Worm (Caenorhabditis elegans): Measurements from ENCODE around the gene Y37B11A.3.

Y37B11A.3 gene

ce11 chrIII:5806720-5807119 is 21.6 kb upstream of the Y37B11A.3 start, which contains the start of gene R12B2.2:
Gene R12B2.2, plus strand, starts transcription at chrIII:5807020.
- no peak for TF ChIP-seq unc-62 (GFP tag; optimal IDR thresholded peaks at IDR 0.05)

- TF ChIP-seq unc-62 (GFP tag; optimal IDR thresholded peaks at IDR 0.05) = no peak
Observed at ce11 chrIII:5805273-5805672, 20.1 kb upstream of the Y37B11A.3 start, which contains the start of gene R12B2.3. Gene R12B2.3, plus strand, starts transcription at chrIII:5805573.

ce11 chrIII:5802971-5803370 is 17.8 kb upstream of the Y37B11A.3 start, which contains the start of the genes polq-1 and him-10:
Gene polq-1, minus strand, starts transcription at chrIII:5803160.
Gene him-10, plus strand, starts transcription at chrIII:5803260.
- no peak for TF ChIP-seq unc-62 (GFP tag; optimal IDR thresholded peaks at IDR 0.05)

- no peak for TF ChIP-seq unc-62 (GFP tag; optimal IDR thresholded peaks at IDR 0.05)
Observed at ce11 chrIII:5798747-5799146, 13.6 kb upstream of the Y37B11A.3 start, which contains the start of gene ceh-10. Gene ceh-10, plus strand, starts transcription at chrIII:5799047.

- no peak for TF ChIP-seq unc-62 (GFP tag; optimal IDR thresholded peaks at IDR 0.05)
Observed at ce11 chrIII:5794982-5795381, 9.9 kb upstream of the Y37B11A.3 start.

- no peak for TF ChIP-seq unc-62 (GFP tag; optimal IDR thresholded peaks at IDR 0.05)
Observed at ce11 chrIII:5790550-5790949, 5.4 kb upstream of the Y37B11A.3 start, which contains the start of gene rev-3. Gene rev-3, minus strand, starts transcription at chrIII:5790650.

- no peak for TF ChIP-seq unc-62 (GFP tag; optimal IDR thresholded peaks at IDR 0.05)
Observed at ce11 chrIII:5782080-5782479, 3.0 kb downstream of the Y37B11A.3 start.

- no peak for TF ChIP-seq unc-62 (GFP tag; optimal IDR thresholded peaks at IDR 0.05)
Observed at ce11 chrIII:5769726-5770235, 15.3 kb downstream of the Y37B11A.3 start, which contains the start of gene cutl-23. Gene cutl-23, plus strand, starts transcription at chrIII:5770185.

ce11 chrIII:5763988-5764387 is 21.1 kb downstream of the Y37B11A.3 start:
- no peak for TF ChIP-seq unc-62 (GFP tag; optimal IDR thresholded peaks at IDR 0.05)

- TF ChIP-seq unc-62 (GFP tag; optimal IDR thresholded peaks at IDR 0.05) = no peak
Observed at ce11 chrIII:5761886-5762285, 23.2 kb downstream of the Y37B11A.3 start.

ce11 chrIII:5760721-5761120 is 24.4 kb downstream of the Y37B11A.3 start:
- TF ChIP-seq unc-62 (GFP tag; optimal IDR thresholded peaks at IDR 0.05) = no peak

ce11 chrIII:5758519-5759099 is 26.5 kb downstream of the Y37B11A.3 start:
- TF ChIP-seq unc-62 (GFP tag; optimal IDR thresholded peaks at IDR 0.05) = no peak

ce11 chrIII:5757492-5758045 is 27.6 kb downstream of the Y37B11A.3 start:
- no peak for TF ChIP-seq unc-62 (GFP tag; optimal IDR thresholded peaks at IDR 0.05)

ce11 chrIII:5755204-5755603 is 29.9 kb downstream of the Y37B11A.3 start, which contains the start of gene ida-1:
Gene ida-1, plus strand, starts transcription at chrIII:5755539.
- TF ChIP-seq unc-62 (GFP tag; optimal IDR thresholded peaks at IDR 0.05) = no peak

- TF ChIP-seq unc-62 (GFP tag; optimal IDR thresholded peaks at IDR 0.05) = no peak
Observed at ce11 chrIII:5750503-5750902, 34.6 kb downstream of the Y37B11A.3 start.

ce11 chrIII:5748360-5748759 is 36.8 kb downstream of the Y37B11A.3 start:
- no peak for TF ChIP-seq unc-62 (GFP tag; optimal IDR thresholded peaks at IDR 0.05)

ce11 chrIII:5747185-5747584 is 37.9 kb downstream of the Y37B11A.3 start, which contains the start of gene B0244.4:
Gene B0244.4, plus strand, starts transcription at chrIII:5747485.
- TF ChIP-seq unc-62 (GFP tag; optimal IDR thresholded peaks at IDR 0.05) = no peak
